Fruit fly (Drosophila melanogaster): Measurements from ENCODE around the gene CG32069.

Gene CG32069

dm6 chr3L:11092610-11092961 is 30.2 kb upstream of the CG32069 start:
- TF ChIP-seq CG12605 (GFP tag; IDR thresholded peaks at IDR 0.05) (no peak), D1 (tag; optimal IDR thresholded peaks at IDR 0.05) (no peak), CG13204 (GFP tag; optimal IDR thresholded peaks at IDR 0.05) (no peak), Snoo (tag; optimal IDR thresholded peaks at IDR 0.05) (no peak), CG8159 (tag; optimal IDR thresholded peaks at IDR 0.05) (no peak), CG4496 (GFP tag; IDR thresholded peaks at IDR 0.05) (no peak)

dm6 chr3L:11091943-11092609 is 29.7 kb upstream of the CG32069 start:
- peak; percentile 57; the same call in 1 of the 2 replicates for TF ChIP-seq CG32121 (GFP tag; IDR thresholded peaks at IDR 0.05)
- peak; percentile 36 for TF ChIP-seq Pif1A (GFP tag; optimal IDR thresholded peaks at IDR 0.05)
- TF ChIP-seq CG10348 (GFP tag; IDR thresholded peaks at IDR 0.05): no peak
- no peak for TF ChIP-seq gl (tag; optimal IDR thresholded peaks at IDR 0.05)
- TF ChIP-seq Snoo (tag; optimal IDR thresholded peaks at IDR 0.05): peak; percentile 60
- no peak for TF ChIP-seq CG17806 (tag; optimal IDR thresholded peaks at IDR 0.05)
- TF ChIP-seq rn (GFP tag; IDR thresholded peaks at IDR 0.05): no peak
- TF ChIP-seq fd96Ca (GFP tag; IDR thresholded peaks at IDR 0.05): peak; percentile 52; the same call in 1 of the 3 replicates
- TF ChIP-seq CG12605 (GFP tag; IDR thresholded peaks at IDR 0.05): 0 out of 2 replicates have a peak, but pooled peaks have one; percentile 21
- no peak for TF ChIP-seq EcR (GFP tag; optimal IDR thresholded peaks at IDR 0.05)
- peak; percentile 34 for TF ChIP-seq CG13204 (GFP tag; optimal IDR thresholded peaks at IDR 0.05)
- peak; percentile 49 for TF ChIP-seq Ets98B (GFP tag; IDR thresholded peaks at IDR 0.05)
- TF ChIP-seq CG8159 (tag; optimal IDR thresholded peaks at IDR 0.05): peak; percentile 25
- TF ChIP-seq CG15710 (tag; optimal IDR thresholded peaks at IDR 0.05): peak; percentile 23
- TF ChIP-seq CG4496 (GFP tag; IDR thresholded peaks at IDR 0.05): peak; percentile 50
- peak; percentile 4 for TF ChIP-seq CG8301 (tag; optimal IDR thresholded peaks at IDR 0.05)
- TF ChIP-seq Pif1B (GFP tag; optimal IDR thresholded peaks at IDR 0.05): peak; percentile 50
- TF ChIP-seq D1 (tag; optimal IDR thresholded peaks at IDR 0.05): no peak
- TF ChIP-seq CG9948 (tag; optimal IDR thresholded peaks at IDR 0.05): no peak
- TF ChIP-seq CG14655 (GFP tag; optimal IDR thresholded peaks at IDR 0.05): peak; percentile 33
- no peak for TF ChIP-seq CG34367 (tag; optimal IDR thresholded peaks at IDR 0.05)

dm6 chr3L:11089805-11090440 is 27.5 kb upstream of the CG32069 start:
- TF ChIP-seq CG8301 (tag; optimal IDR thresholded peaks at IDR 0.05): peak; percentile 59
- peak; percentile 31 for TF ChIP-seq CG8159 (tag; optimal IDR thresholded peaks at IDR 0.05)
- peak; percentile 71 for TF ChIP-seq CG14655 (GFP tag; optimal IDR thresholded peaks at IDR 0.05)
- TF ChIP-seq CG13204 (GFP tag; optimal IDR thresholded peaks at IDR 0.05): no peak
- TF ChIP-seq CG34367 (tag; optimal IDR thresholded peaks at IDR 0.05): no peak
- peak; percentile 38 for TF ChIP-seq Snoo (tag; optimal IDR thresholded peaks at IDR 0.05)
- TF ChIP-seq Ets98B (GFP tag; IDR thresholded peaks at IDR 0.05): peak; percentile 49
- TF ChIP-seq Pif1A (GFP tag; optimal IDR thresholded peaks at IDR 0.05): peak; percentile 63
- no peak for TF ChIP-seq CG17806 (tag; optimal IDR thresholded peaks at IDR 0.05)
- TF ChIP-seq CG4496 (GFP tag; IDR thresholded peaks at IDR 0.05): no peak
- no peak for TF ChIP-seq gl (tag; optimal IDR thresholded peaks at IDR 0.05)
- peak; percentile 63 for TF ChIP-seq CG32121 (GFP tag; IDR thresholded peaks at IDR 0.05)
- peak; percentile 72 for TF ChIP-seq Pif1B (GFP tag; optimal IDR thresholded peaks at IDR 0.05)
- TF ChIP-seq CG12605 (GFP tag; IDR thresholded peaks at IDR 0.05): no peak
- TF ChIP-seq EcR (GFP tag; optimal IDR thresholded peaks at IDR 0.05): no peak
- TF ChIP-seq CG9948 (tag; optimal IDR thresholded peaks at IDR 0.05): peak; percentile 39
- no peak for TF ChIP-seq rn (GFP tag; IDR thresholded peaks at IDR 0.05)
- TF ChIP-seq CG15710 (tag; optimal IDR thresholded peaks at IDR 0.05): no peak
- TF ChIP-seq CG10348 (GFP tag; IDR thresholded peaks at IDR 0.05): no peak
- no peak for TF ChIP-seq D1 (tag; optimal IDR thresholded peaks at IDR 0.05)
- TF ChIP-seq fd96Ca (GFP tag; IDR thresholded peaks at IDR 0.05): no peak; the same call in 2 of the 3 replicates

dm6 chr3L:11085810-11086209 is 23.4 kb upstream of the CG32069 start:
- no peak for TF ChIP-seq CG17806 (tag; optimal IDR thresholded peaks at IDR 0.05)
- TF ChIP-seq Ets98B (GFP tag; IDR thresholded peaks at IDR 0.05): no peak
- TF ChIP-seq fd96Ca (GFP tag; IDR thresholded peaks at IDR 0.05): no peak
- TF ChIP-seq CG32121 (GFP tag; IDR thresholded peaks at IDR 0.05): no peak
- TF ChIP-seq CG9948 (tag; optimal IDR thresholded peaks at IDR 0.05): no peak
- no peak for TF ChIP-seq CG12605 (GFP tag; IDR thresholded peaks at IDR 0.05)
- TF ChIP-seq CG4496 (GFP tag; IDR thresholded peaks at IDR 0.05): no peak
- TF ChIP-seq gl (tag; optimal IDR thresholded peaks at IDR 0.05): no peak
- no peak for TF ChIP-seq rn (GFP tag; IDR thresholded peaks at IDR 0.05)
- TF ChIP-seq CG10348 (GFP tag; IDR thresholded peaks at IDR 0.05): no peak
- no peak for TF ChIP-seq CG14655 (GFP tag; optimal IDR thresholded peaks at IDR 0.05)
- no peak for TF ChIP-seq Pif1B (GFP tag; optimal IDR thresholded peaks at IDR 0.05)
- no peak for TF ChIP-seq CG8159 (tag; optimal IDR thresholded peaks at IDR 0.05)
- no peak for TF ChIP-seq CG8301 (tag; optimal IDR thresholded peaks at IDR 0.05)
- TF ChIP-seq Snoo (tag; optimal IDR thresholded peaks at IDR 0.05): no peak
- no peak for TF ChIP-seq D1 (tag; optimal IDR thresholded peaks at IDR 0.05)
- TF ChIP-seq EcR (GFP tag; optimal IDR thresholded peaks at IDR 0.05): no peak
- TF ChIP-seq Pif1A (GFP tag; optimal IDR thresholded peaks at IDR 0.05): no peak

- TF ChIP-seq Pif1B (GFP tag; optimal IDR thresholded peaks at IDR 0.05) (peak; percentile 96), CG9948 (tag; optimal IDR thresholded peaks at IDR 0.05) (peak; percentile 98), CG12605 (GFP tag; IDR thresholded peaks at IDR 0.05) (peak; percentile 99), rn (GFP tag; IDR thresholded peaks at IDR 0.05) (peak; percentile 98), CG8301 (tag; optimal IDR thresholded peaks at IDR 0.05) (peak; percentile 99), Pif1A (GFP tag; optimal IDR thresholded peaks at IDR 0.05) (peak; percentile 98), D1 (tag; optimal IDR thresholded peaks at IDR 0.05) (peak; percentile 95), CG4496 (GFP tag; IDR thresholded peaks at IDR 0.05) (peak; percentile 99), Ets98B (GFP tag; IDR thresholded peaks at IDR 0.05) (peak; percentile 99), EcR (GFP tag; optimal IDR thresholded peaks at IDR 0.05) (peak; percentile 74), Snoo (tag; optimal IDR thresholded peaks at IDR 0.05) (peak; percentile 84), CG34367 (tag; optimal IDR thresholded peaks at IDR 0.05) (peak; percentile 98), fd96Ca (GFP tag; IDR thresholded peaks at IDR 0.05) (peak; percentile 96), CG10348 (GFP tag; IDR thresholded peaks at IDR 0.05) (peak; percentile 94), CG14655 (GFP tag; optimal IDR thresholded peaks at IDR 0.05) (peak; percentile 99), CG32121 (GFP tag; IDR thresholded peaks at IDR 0.05) (peak; percentile 99), CG8159 (tag; optimal IDR thresholded peaks at IDR 0.05) (peak; percentile 97), CG13204 (GFP tag; optimal IDR thresholded peaks at IDR 0.05) (peak; percentile 93), gl (tag; optimal IDR thresholded peaks at IDR 0.05) (peak; percentile 93), CG15710 (tag; optimal IDR thresholded peaks at IDR 0.05) (peak; percentile 98), CG17806 (tag; optimal IDR thresholded peaks at IDR 0.05) (peak; percentile 98)
Measured at dm6 chr3L:11084557-11085231, 22.3 kb upstream of the CG32069 start.
